Fruit fly (Drosophila melanogaster) whole organism, embryonic: ENCODE data around the gene CG12948.
A peak's percentile ranks its signal among the peaks of the same experiment; 100 is the strongest.

Experiments
- Abd-B ChIP-seq: fragments of 200-800 bp; sonication (Bioruptor generic); optimal IDR thresholded peaks from 2 replicates; lab custom pipeline; 2018; ENCODE audit warnings: missing biosample characterization, mild to moderate bottlenecking, missing genetic modification characterization, moderate library complexity
- Atf-2 ChIP-seq: fragments of 200-800 bp; sonication (Bioruptor generic); optimal IDR thresholded peaks from 2 replicates; lab custom pipeline; 2016; ENCODE audit warnings: missing biosample characterization, missing genetic modification characterization
- CG11398 ChIP-seq: fragments of 200-800 bp; sonication (Bioruptor generic); optimal IDR thresholded peaks from 2 replicates; lab custom pipeline; 2016; ENCODE audit warnings: missing biosample characterization, missing genetic modification characterization
- CG12071 ChIP-seq: fragments of 200-800 bp; sonication (Bioruptor generic); optimal IDR thresholded peaks from 3 replicates; lab custom pipeline; 2018; ENCODE audit warnings: missing biosample characterization, mild to moderate bottlenecking, missing genetic modification characterization
- CG15269 ChIP-seq: fragments of 200-800 bp; sonication (Bioruptor generic); optimal IDR thresholded peaks from 2 replicates; lab custom pipeline; 2018; ENCODE audit warnings: missing biosample characterization, mild to moderate bottlenecking, missing genetic modification characterization, moderate library complexity
- CG15479 ChIP-seq: fragments of 200-800 bp; sonication (Bioruptor generic); optimal IDR thresholded peaks from 3 replicates; lab custom pipeline; 2019; ENCODE audit warnings: missing biosample characterization, mild to moderate bottlenecking, missing genetic modification characterization, moderate library complexity
- CG18262 ChIP-seq: fragments of 200-800 bp; optimal IDR thresholded peaks from 3 replicates; lab custom pipeline; 2019; ENCODE audit warnings: missing biosample characterization, mild to moderate bottlenecking, missing genetic modification characterization, moderate library complexity
- CG18599 ChIP-seq: fragments of 200-800 bp; sonication (Bioruptor generic); optimal IDR thresholded peaks from 3 replicates; lab custom pipeline; 2017; ENCODE audit warnings: missing biosample characterization, missing genetic modification characterization, mild to moderate bottlenecking, moderate library complexity, missing genetic modification reagents
- CG18764 ChIP-seq: fragments of 200-800 bp; sonication (Bioruptor generic); optimal IDR thresholded peaks from 3 replicates; lab custom pipeline; 2016; ENCODE audit warnings: missing biosample characterization, missing genetic modification characterization
- CG2202 ChIP-seq: fragments of 200-800 bp; sonication (Bioruptor generic); optimal IDR thresholded peaks from 2 replicates; lab custom pipeline; 2018; ENCODE audit warnings: missing biosample characterization, mild to moderate bottlenecking, missing genetic modification characterization
- CG31224 ChIP-seq: fragments of 200-800 bp; sonication (Bioruptor generic); IDR thresholded peaks from 2 replicates; pipeline ENCODE4 v1.3.6; 2022; ENCODE audit warnings: missing biosample characterization, missing genetic modification characterization
- CG33213 ChIP-seq: fragments of 200-800 bp; sonication (Bioruptor generic); optimal IDR thresholded peaks from 3 replicates; lab custom pipeline; 2016; ENCODE audit warnings: missing biosample characterization, missing genetic modification characterization
- CG4404 ChIP-seq: fragments of 200-800 bp; sonication (Bioruptor generic); IDR thresholded peaks from 2 replicates; pipeline ENCODE4 v1.3.6; 2022; ENCODE audit warnings: missing biosample characterization, missing genetic modification characterization
- CG6272 ChIP-seq: fragments of 200-800 bp; sonication (Bioruptor generic); IDR thresholded peaks from 2 replicates; pipeline ENCODE4 v1.3.6; 2022; ENCODE audit warnings: missing biosample characterization, missing genetic modification characterization
- CG6654 ChIP-seq: fragments of 200-800 bp; sonication (Bioruptor generic); optimal IDR thresholded peaks from 2 replicates; lab custom pipeline; 2017; ENCODE audit warnings: missing biosample characterization, mild to moderate bottlenecking, missing genetic modification characterization
- CG9797 ChIP-seq: fragments of 200-800 bp; sonication (Bioruptor generic); optimal IDR thresholded peaks from 3 replicates; lab custom pipeline; 2018; ENCODE audit warnings: missing biosample characterization, mild to moderate bottlenecking, missing genetic modification characterization
- CHES-1-like ChIP-seq: fragments of 200-800 bp; sonication (Bioruptor generic); optimal IDR thresholded peaks from 2 replicates; lab custom pipeline; 2016; ENCODE audit warnings: missing biosample characterization, missing genetic modification characterization
- Chrac-16 ChIP-seq: fragments of 200-800 bp; sonication (Bioruptor generic); optimal IDR thresholded peaks from 3 replicates; lab custom pipeline; 2016; ENCODE audit warnings: missing biosample characterization, missing genetic modification characterization
- CrebB ChIP-seq: fragments of 200-800 bp; sonication (Bioruptor generic); optimal IDR thresholded peaks from 3 replicates; lab custom pipeline; 2018; ENCODE audit warnings: missing biosample characterization, mild to moderate bottlenecking, missing genetic modification characterization
- D19A ChIP-seq: fragments of 200-800 bp; optimal IDR thresholded peaks from 3 replicates; lab custom pipeline; 2019; ENCODE audit warnings: missing biosample characterization, mild to moderate bottlenecking, missing genetic modification characterization, moderate library complexity
- Hr3 ChIP-seq: fragments of 200-800 bp; sonication (Bioruptor generic); optimal IDR thresholded peaks from 3 replicates; lab custom pipeline; 2016; ENCODE audit warnings: missing biosample characterization, missing genetic modification characterization
- Myb ChIP-seq: fragments of 200-800 bp; sonication (Bioruptor generic); optimal IDR thresholded peaks from 2 replicates; lab custom pipeline; 2016; ENCODE audit warnings: missing biosample characterization, missing genetic modification characterization
- NFAT ChIP-seq: fragments of 200-800 bp; sonication (Bioruptor generic); IDR thresholded peaks from 2 replicates; pipeline ENCODE4 v1.3.6; 2022; ENCODE audit warnings: missing biosample characterization, missing genetic modification characterization
- NK7.1 ChIP-seq: fragments of 200-800 bp; sonication (Bioruptor generic); optimal IDR thresholded peaks from 3 replicates; lab custom pipeline; 2016; ENCODE audit warnings: missing biosample characterization, missing genetic modification characterization
- Oli ChIP-seq: fragments of 200-800 bp; sonication (Bioruptor generic); optimal IDR thresholded peaks from 2 replicates; lab custom pipeline; 2018; ENCODE audit warnings: missing biosample characterization, mild to moderate bottlenecking, missing genetic modification characterization, moderate library complexity
- Scr ChIP-seq: fragments of 200-800 bp; sonication (Bioruptor generic); IDR thresholded peaks from 2 replicates; pipeline ENCODE4 v1.3.6; 2022; ENCODE audit warnings: missing biosample characterization, missing genetic modification characterization; ENCODE audit not compliant: partially characterized antibody
- TFAM ChIP-seq: fragments of 200-800 bp; sonication (Bioruptor generic); optimal IDR thresholded peaks from 2 replicates; lab custom pipeline; 2017; ENCODE audit warnings: missing biosample characterization, missing genetic modification characterization, inconsistent platforms
- ac ChIP-seq: fragments of 200-800 bp; sonication (Bioruptor generic); optimal IDR thresholded peaks from 3 replicates; lab custom pipeline; 2017; ENCODE audit warnings: missing biosample characterization, mild to moderate bottlenecking, missing genetic modification characterization
- amos ChIP-seq: fragments of 200-800 bp; sonication (Bioruptor generic); IDR thresholded peaks from 2 replicates; pipeline ENCODE4 v1.3.6; 2022; ENCODE audit warnings: missing biosample characterization, missing genetic modification characterization; ENCODE audit not compliant: partially characterized antibody
- br ChIP-seq: fragments of >200 bp; optimal IDR thresholded peaks from 2 replicates; lab custom pipeline; 2017
- esg ChIP-seq: fragments of 200-800 bp; sonication (Bioruptor generic); conservative IDR thresholded peaks from 2 replicates; pipeline ENCODE4 v1.3.6; 2022; ENCODE audit warnings: missing biosample characterization, missing genetic modification characterization
- eve ChIP-seq, 2 experiments: fragments of >200 bp; optimal IDR thresholded peaks; 2 replicates each; lab custom pipeline; 2017; ENCODE audit warnings: missing biosample characterization in 2 of 2, missing genetic modification characterization in 2 of 2
- eyg ChIP-seq: fragments of 200-800 bp; sonication (Bioruptor generic); optimal IDR thresholded peaks from 3 replicates; lab custom pipeline; 2016; ENCODE audit warnings: missing biosample characterization, missing genetic modification characterization
- gcm2 ChIP-seq: fragments of 200-800 bp; sonication (Bioruptor generic); optimal IDR thresholded peaks from 2 replicates; lab custom pipeline; 2016; ENCODE audit warnings: missing biosample characterization, missing genetic modification characterization
- gsb-n ChIP-seq: fragments of 200-800 bp; sonication (Bioruptor generic); optimal IDR thresholded peaks from 3 replicates; lab custom pipeline; 2018; ENCODE audit warnings: missing biosample characterization, mild to moderate bottlenecking, missing genetic modification characterization
- lab ChIP-seq: fragments of 200-800 bp; sonication (Bioruptor generic); optimal IDR thresholded peaks from 3 replicates; lab custom pipeline; 2017; ENCODE audit warnings: missing biosample characterization, missing genetic modification characterization, mild to moderate bottlenecking, moderate library complexity, missing genetic modification reagents
- mirr ChIP-seq: fragments of 200-800 bp; sonication (Bioruptor generic); optimal IDR thresholded peaks from 3 replicates; lab custom pipeline; 2018; ENCODE audit warnings: missing biosample characterization, mild to moderate bottlenecking, missing genetic modification characterization
- nerfin-2 ChIP-seq: fragments of 200-800 bp; sonication (Bioruptor generic); IDR thresholded peaks from 2 replicates; pipeline ENCODE4 v1.3.6; 2022; ENCODE audit warnings: missing biosample characterization, missing genetic modification characterization; ENCODE audit not compliant: partially characterized antibody
- org-1 ChIP-seq: fragments of 200-800 bp; sonication (Bioruptor generic); optimal IDR thresholded peaks from 2 replicates; lab custom pipeline; 2017; ENCODE audit warnings: missing biosample characterization, missing genetic modification characterization
- pita ChIP-seq: fragments of 200-800 bp; sonication (Bioruptor generic); optimal IDR thresholded peaks from 2 replicates; lab custom pipeline; 2017; ENCODE audit warnings: missing biosample characterization, mild to moderate bottlenecking, missing genetic modification characterization
- pum ChIP-seq: fragments of 200-800 bp; sonication (Bioruptor generic); optimal IDR thresholded peaks from 2 replicates; lab custom pipeline; 2016; ENCODE audit warnings: missing biosample characterization, missing genetic modification characterization
- pzg ChIP-seq: fragments of 200-800 bp; sonication (Bioruptor generic); optimal IDR thresholded peaks from 3 replicates; lab custom pipeline; 2018; ENCODE audit warnings: missing biosample characterization, mild to moderate bottlenecking, missing genetic modification characterization, moderate library complexity
- repo ChIP-seq: fragments of 200-800 bp; sonication (Bioruptor generic); optimal IDR thresholded peaks from 2 replicates; lab custom pipeline; 2016; ENCODE audit warnings: missing biosample characterization, missing genetic modification characterization
- rib ChIP-seq: fragments of 200-800 bp; sonication (Bioruptor generic); IDR thresholded peaks from 2 replicates; pipeline ENCODE4 v1.3.6; 2022; ENCODE audit warnings: missing biosample characterization, missing genetic modification characterization
- scrt ChIP-seq: fragments of 200-800 bp; sonication (Bioruptor generic); optimal IDR thresholded peaks from 2 replicates; lab custom pipeline; 2018; ENCODE audit warnings: missing biosample characterization, mild to moderate bottlenecking, missing genetic modification characterization, moderate library complexity
- sr ChIP-seq: fragments of 200-800 bp; sonication (Bioruptor generic); IDR thresholded peaks from 3 replicates; pipeline ENCODE4 v1.3.6; 2022; ENCODE audit warnings: missing biosample characterization, missing genetic modification characterization
- stwl ChIP-seq: fragments of 200-800 bp; sonication (Bioruptor generic); optimal IDR thresholded peaks from 3 replicates; lab custom pipeline; 2018; ENCODE audit warnings: missing biosample characterization, mild to moderate bottlenecking, missing genetic modification characterization, moderate library complexity
- tio ChIP-seq: fragments of 200-800 bp; sonication (Bioruptor generic); optimal IDR thresholded peaks from 2 replicates; lab custom pipeline; 2017; ENCODE audit warnings: missing biosample characterization, missing genetic modification characterization, inconsistent platforms
- trh ChIP-seq: fragments of 200-800 bp; sonication (Bioruptor generic); optimal IDR thresholded peaks from 2 replicates; lab custom pipeline; 2016; ENCODE audit warnings: missing biosample characterization, missing genetic modification characterization
- wdn ChIP-seq: fragments of 200-800 bp; sonication (Bioruptor generic); IDR thresholded peaks from 2 replicates; pipeline ENCODE4 v1.3.6; 2022; ENCODE audit warnings: missing biosample characterization, missing genetic modification characterization
- z ChIP-seq: fragments of 200-800 bp; sonication (Bioruptor generic); IDR thresholded peaks from 3 replicates; pipeline ENCODE4 v1.3.6; 2022; ENCODE audit warnings: missing biosample characterization, missing genetic modification characterization

Gene CG12948

DNA sequence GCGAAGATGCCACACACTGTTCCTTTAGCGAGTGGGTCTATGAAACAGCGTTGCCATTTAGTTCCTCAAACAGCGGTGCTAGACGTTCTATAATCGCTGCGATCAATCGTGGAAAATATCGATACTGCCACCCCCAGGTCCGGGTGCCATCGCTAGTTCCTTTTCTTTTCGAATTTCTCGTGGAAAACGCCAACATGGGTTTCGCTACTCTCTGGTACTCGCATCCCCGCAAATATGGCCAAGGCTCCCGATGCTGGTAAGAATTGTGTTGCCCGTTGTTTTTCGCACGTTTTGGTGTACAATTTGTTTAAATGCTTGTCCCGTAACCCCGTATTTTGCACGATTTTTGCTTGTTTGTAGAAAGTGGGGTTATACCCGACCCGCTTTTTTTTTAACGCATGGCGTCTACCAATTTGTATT lies 30.4 kb upstream of the CG12948 start, which contains the start of gene RpS29 (continued):
- TF ChIP-seq Oli (tag; lab: Kevin White, UChicago) (peak; percentile 12), ac (GFP tag; lab: Kevin White, UChicago) (no peak), D19A (peak; percentile 34), pum (peak; percentile 81), CG9797 (GFP tag; lab: Kevin White, UChicago) (peak; percentile 87), nerfin-2 (GFP tag; lab: Robert Waterston, UW) (peak; percentile 70), CG15479 (GFP tag; lab: Kevin White, UChicago) (no peak), Atf-2 (GFP tag; lab: Kevin White, UChicago) (peak; percentile 30), mirr (GFP tag; lab: Kevin White, UChicago) (peak; percentile 93), gcm2 (GFP tag; lab: Kevin White, UChicago) (peak; percentile 62), rib (GFP tag; lab: Robert Waterston, UW) (peak; percentile 52; the same call in 1 of the 2 replicates), repo (GFP tag; lab: Kevin White, UChicago) (peak; percentile 71), Abd-B (GFP tag; lab: Kevin White, UChicago) (peak; percentile 40), Hr3 (GFP tag; lab: Kevin White, UChicago) (peak; percentile 50), amos (GFP tag; lab: Robert Waterston, UW) (peak; percentile 99), wdn (peak; percentile 56; the same call in 1 of the 2 replicates), NFAT (GFP tag; lab: Robert Waterston, UW) (peak; percentile 94), CG12071 (peak; percentile 72), CrebB (tag; lab: Kevin White, UChicago) (peak; percentile 87), esg (GFP tag; lab: Robert Waterston, UW) (peak; percentile 31; the same call in 1 of the 2 replicates), lab (peak; percentile 93), CG6654 (peak; percentile 1), scrt (GFP tag; lab: Kevin White, UChicago) (peak; percentile 73), TFAM (GFP tag; lab: Kevin White, UChicago) (no peak), CG6272 (GFP tag; lab: Robert Waterston, UW) (peak; percentile 83), pita (GFP tag; lab: Kevin White, UChicago) (no peak), trh (GFP tag; lab: Kevin White, UChicago) (peak; percentile 53), CG33213 (GFP tag; lab: Kevin White, UChicago) (peak; percentile 94), eyg (peak; percentile 70), stwl (peak; percentile 73), CG15269 (tag; lab: Kevin White, UChicago) (peak; percentile 58), CG18764 (GFP tag; lab: Kevin White, UChicago) (peak; percentile 76), NK7.1 (GFP tag; lab: Kevin White, UChicago) (peak; percentile 65), org-1 (peak; percentile 15), pzg (peak; percentile 100), gsb-n (tag; lab: Kevin White, UChicago) (peak; percentile 54), sr (GFP tag; lab: Robert Waterston, UW) (peak; percentile 61; the same call in 2 of the 3 replicates), tio (GFP tag; lab: Kevin White, UChicago) (no peak), Scr (GFP tag; lab: Robert Waterston, UW) (peak; percentile 91), CG18599 (GFP tag; lab: Kevin White, UChicago) (peak; percentile 86), CHES-1-like (GFP tag; lab: Kevin White, UChicago) (peak; percentile 93), CG2202 (tag; lab: Kevin White, UChicago) (peak; percentile 47), CG31224 (no peak), Myb (peak; percentile 94), br (no peak), z (GFP tag; lab: Robert Waterston, UW) (no peak), CG4404 (peak; percentile 46; the same call in 1 of the 2 replicates), CG18262 (tag; lab: Kevin White, UChicago) (peak; percentile 47), Chrac-16 (GFP tag; lab: Kevin White, UChicago) (peak; percentile 83), eve (GFP tag; optimal IDR thresholded peaks at IDR 0.05; lab: Kevin White, UChicago) (no peak), CG11398 (GFP tag; lab: Kevin White, UChicago) (peak; percentile 65)
